Fruit fly (Drosophila melanogaster) Kc167 (cell line): Measurements from ENCODE around the gene bumpel.

Source experiments
- Myc ChIP-seq: fragments of >200 bp; optimal IDR thresholded peaks from 2 replicates; lab custom pipeline; 2017; ENCODE audit warnings: missing external identifiers
- h ChIP-seq: fragments of >200 bp; optimal IDR thresholded peaks from 3 replicates; lab custom pipeline; 2018; ENCODE audit warnings: missing external identifiers
- insv ChIP-seq: fragments of >200 bp; optimal IDR thresholded peaks from 3 replicates; lab custom pipeline; 2018; ENCODE audit warnings: missing external identifiers
- ttk ChIP-seq: sonication (Bioruptor generic); optimal IDR thresholded peaks from 2 replicates; lab custom pipeline; 2017; ENCODE audit warnings: missing external identifiers

DNA sequence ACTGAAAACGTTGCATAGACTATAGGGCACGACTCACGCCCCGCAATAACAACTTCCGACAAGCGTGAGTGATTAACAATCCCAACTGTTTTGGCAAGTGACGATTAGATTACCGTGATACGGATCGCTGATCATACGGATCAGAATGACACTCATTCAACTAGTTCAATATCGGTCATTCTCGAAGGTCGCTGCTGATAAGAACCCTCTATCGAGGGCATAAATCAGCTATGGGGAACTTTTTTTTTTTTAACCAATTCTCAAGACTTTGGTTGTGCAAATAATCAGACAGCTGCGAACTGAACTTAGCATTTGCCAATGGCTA lies 40.3 kb upstream of the bumpel start:
- no peak for TF ChIP-seq insv (lab: Kevin White, UChicago)
- TF ChIP-seq h (lab: Kevin White, UChicago), result no peak
- TF ChIP-seq ttk, result no peak
- TF ChIP-seq Myc (lab: Kevin White, UChicago), result no peak
